Worm (Caenorhabditis elegans) whole organism, L4 larva: Measurements from ENCODE around the gene sprp-4.

ENCODE experiments used
- F10B5.3 ChIP-seq: sonication (generic microtip); optimal IDR thresholded peaks from 2 replicates; lab custom pipeline; 2016; ENCODE audit warnings: mild to moderate bottlenecking, missing genetic modification characterization, missing compliant biosample characterization
- F44E2.7 ChIP-seq: fragments of 200-800 bp; sonication (Bioruptor generic); IDR thresholded peaks from 2 replicates; pipeline ENCODE4 v2.1.2; 2022; ENCODE audit warnings: missing genetic modification characterization, missing compliant biosample characterization
- F49E8.2 ChIP-seq: sonication (generic microtip); optimal IDR thresholded peaks from 2 replicates; lab custom pipeline; 2016; ENCODE audit warnings: missing compliant biosample characterization, mild to moderate bottlenecking, missing genetic modification characterization, borderline replicate concordance
- R02D3.7 ChIP-seq: fragments of 150-350 bp; sonication (generic microtip); optimal IDR thresholded peaks from 3 replicates; lab custom pipeline; 2014; ENCODE audit warnings: missing biosample characterization, missing genetic modification characterization
- T26A8.4 ChIP-seq: fragments of 200-800 bp; sonication (Bioruptor generic); IDR thresholded peaks from 2 replicates; pipeline ENCODE4 v1.3.6; 2022; ENCODE audit warnings: missing genetic modification characterization, missing compliant biosample characterization
- Y5F2A.4 ChIP-seq: fragments of 200-800 bp; sonication (Bioruptor generic); optimal IDR thresholded peaks from 2 replicates; lab custom pipeline; 2018; ENCODE audit warnings: mild to moderate bottlenecking, missing genetic modification characterization, missing compliant biosample characterization
- Y75B8A.6 ChIP-seq: fragments of 200-800 bp; sonication (Bioruptor generic); IDR thresholded peaks from 2 replicates; pipeline ENCODE4 v1.3.6; 2022; ENCODE audit warnings: missing genetic modification reagents, missing genetic modification characterization, missing compliant biosample characterization
- aly-2 ChIP-seq: sonication (generic microtip); optimal IDR thresholded peaks from 2 replicates; lab custom pipeline; 2018; ENCODE audit warnings: missing biosample characterization, missing genetic modification characterization
- arid-1 ChIP-seq: fragments of 200-800 bp; sonication (Bioruptor generic); conservative IDR thresholded peaks from 2 replicates; pipeline ENCODE4 v1.3.6; 2022; ENCODE audit warnings: missing genetic modification reagents, missing genetic modification characterization, missing compliant biosample characterization
- ceh-20 ChIP-seq: fragments of 200-800 bp; sonication (Bioruptor generic); IDR thresholded peaks from 2 replicates; pipeline ENCODE4 v1.3.6; 2022; ENCODE audit warnings: missing genetic modification reagents, missing genetic modification characterization, missing compliant biosample characterization
- ceh-44 ChIP-seq: fragments of 200-800 bp; sonication (Bioruptor generic); IDR thresholded peaks from 2 replicates; pipeline ENCODE4 v1.3.6; 2022; ENCODE audit warnings: missing genetic modification reagents, missing genetic modification characterization, missing compliant biosample characterization
- ceh-82 ChIP-seq: sonication (generic microtip); optimal IDR thresholded peaks from 2 replicates; lab custom pipeline; 2017; ENCODE audit warnings: missing biosample characterization, missing genetic modification characterization
- ces-1 ChIP-seq: fragments of 150-350 bp; sonication (generic microtip); optimal IDR thresholded peaks from 4 replicates; lab custom pipeline; 2014; ENCODE audit warnings: missing biosample characterization, missing genetic modification reagents, missing genetic modification characterization
- ctbp-1 ChIP-seq: fragments of 200-800 bp; sonication (Bioruptor generic); IDR thresholded peaks from 2 replicates; pipeline ENCODE4 v1.3.6; 2022; ENCODE audit warnings: missing genetic modification reagents, missing genetic modification characterization, missing compliant biosample characterization
- daf-16 ChIP-seq, 3 experiments: sonication (generic microtip); optimal IDR thresholded peaks; 2 replicates each; lab custom pipeline; 2016 to 2017; ENCODE audit warnings: missing genetic modification characterization in 3 of 3, missing genetic modification reagents in 3 of 3, mild to moderate bottlenecking in 2 of 3, missing compliant biosample characterization in 2 of 3, missing biosample characterization in 1 of 3, moderate library complexity in 1 of 3
- daf-19 ChIP-seq: fragments of 200-800 bp; sonication (Bioruptor generic); conservative IDR thresholded peaks from 2 replicates; pipeline ENCODE4 v1.3.6; 2022; ENCODE audit warnings: missing genetic modification characterization, missing compliant biosample characterization
- daf-8 ChIP-seq: fragments of 200-800 bp; sonication (Bioruptor generic); IDR thresholded peaks from 2 replicates; pipeline ENCODE4 v1.3.6; 2022; ENCODE audit warnings: missing genetic modification characterization, missing compliant biosample characterization
- dmd-8 ChIP-seq: fragments of 200-800 bp; sonication (Bioruptor generic); IDR thresholded peaks from 2 replicates; pipeline ENCODE4 v1.3.6; 2022; ENCODE audit warnings: missing genetic modification characterization, missing compliant biosample characterization
- dmd-9 ChIP-seq: fragments of 200-800 bp; sonication (Bioruptor generic); IDR thresholded peaks from 2 replicates; pipeline ENCODE4 v1.3.6; 2022; ENCODE audit warnings: missing genetic modification reagents, missing genetic modification characterization, missing compliant biosample characterization
- duxl-1 ChIP-seq: sonication (generic microtip); optimal IDR thresholded peaks from 2 replicates; lab custom pipeline; 2016; ENCODE audit warnings: mild to moderate bottlenecking, missing genetic modification characterization, moderate library complexity, missing compliant biosample characterization; ENCODE audit not compliant: poor library complexity
- dve-1 ChIP-seq: sonication (generic microtip); optimal IDR thresholded peaks from 2 replicates; lab custom pipeline; 2017; ENCODE audit warnings: antibody characterized with exemption, mild to moderate bottlenecking, missing genetic modification characterization, missing compliant biosample characterization; ENCODE audit not compliant: insufficient read depth
- fkh-10 ChIP-seq: fragments of 150-350 bp; optimal IDR thresholded peaks from 2 replicates; lab custom pipeline; 2014; ENCODE audit warnings: missing biosample characterization, missing genetic modification reagents, missing genetic modification characterization
- hif-1 ChIP-seq, 2 experiments: sonication (generic microtip); optimal IDR thresholded peaks; 2 replicates each; lab custom pipeline; 2016 to 2017; ENCODE audit warnings: missing compliant biosample characterization in 2 of 2, missing genetic modification characterization in 2 of 2, missing genetic modification reagents in 2 of 2, missing genotype in 2 of 2, mild to moderate bottlenecking in 1 of 2
- hlh-30 ChIP-seq: sonication (generic microtip); optimal IDR thresholded peaks from 2 replicates; lab custom pipeline; 2017; ENCODE audit warnings: antibody characterized with exemption, mild to moderate bottlenecking, missing genetic modification characterization, missing compliant biosample characterization; ENCODE audit not compliant: insufficient read depth
- jun-1 ChIP-seq: fragments of 150-350 bp; optimal IDR thresholded peaks from 2 replicates; lab custom pipeline; 2014; ENCODE audit warnings: missing biosample characterization, missing genetic modification reagents, missing genetic modification characterization
- lin-13 ChIP-seq: fragments of 150-350 bp; optimal IDR thresholded peaks from 2 replicates; lab custom pipeline; 2014; ENCODE audit warnings: missing biosample characterization, missing genetic modification reagents, missing genetic modification characterization
- lin-29 ChIP-seq: fragments of 200-800 bp; sonication (Bioruptor generic); IDR thresholded peaks from 2 replicates; pipeline ENCODE4 v1.3.6; 2022; ENCODE audit warnings: missing genetic modification reagents, missing genetic modification characterization, missing compliant biosample characterization
- lin-39 ChIP-seq: fragments of 150-350 bp; optimal IDR thresholded peaks from 2 replicates; lab custom pipeline; 2014; ENCODE audit warnings: missing biosample characterization, missing genetic modification reagents, missing genetic modification characterization
- lir-3 ChIP-seq: sonication (generic microtip); optimal IDR thresholded peaks from 2 replicates; lab custom pipeline; 2016; ENCODE audit warnings: mild to moderate bottlenecking, missing genetic modification characterization, missing compliant biosample characterization
- madf-5 ChIP-seq, 2 experiments: fragments of 200-800 bp; sonication (Bioruptor generic); IDR thresholded peaks; 2 replicates each; pipeline ENCODE4 v1.3.6; 2022; ENCODE audit warnings: missing compliant biosample characterization in 2 of 2, missing genetic modification characterization in 2 of 2
- mdt-29 ChIP-seq: fragments of 200-800 bp; sonication (Bioruptor generic); IDR thresholded peaks from 2 replicates; pipeline ENCODE4 v1.3.6; 2022; ENCODE audit warnings: missing genetic modification reagents, missing genetic modification characterization, missing compliant biosample characterization
- mes-2 ChIP-seq: sonication (generic microtip); optimal IDR thresholded peaks from 2 replicates; lab custom pipeline; 2016; ENCODE audit warnings: missing genotype, mild to moderate bottlenecking, missing genetic modification characterization, missing compliant biosample characterization; ENCODE audit not compliant: poor library complexity, severe bottlenecking
- nhr-102 ChIP-seq: sonication (generic microtip); optimal IDR thresholded peaks from 2 replicates; lab custom pipeline; 2016; ENCODE audit warnings: mild to moderate bottlenecking, missing genetic modification characterization, moderate library complexity, missing compliant biosample characterization
- nhr-11 ChIP-seq: fragments of 150-350 bp; optimal IDR thresholded peaks from 2 replicates; lab custom pipeline; 2014; ENCODE audit warnings: missing biosample characterization, missing genetic modification characterization
- nhr-111 ChIP-seq: fragments of 200-800 bp; sonication (Bioruptor generic); optimal IDR thresholded peaks from 2 replicates; lab custom pipeline; 2018; ENCODE audit warnings: mild to moderate bottlenecking, missing genetic modification characterization, missing compliant biosample characterization
- nhr-237 ChIP-seq: sonication (generic microtip); optimal IDR thresholded peaks from 2 replicates; lab custom pipeline; 2017; ENCODE audit warnings: missing biosample characterization, missing genetic modification characterization
- pqm-1 ChIP-seq: sonication (generic microtip); optimal IDR thresholded peaks from 2 replicates; lab custom pipeline; 2017; ENCODE audit warnings: missing biosample characterization, missing genetic modification characterization
- rbr-2 ChIP-seq: sonication (generic microtip); optimal IDR thresholded peaks from 2 replicates; lab custom pipeline; 2016; ENCODE audit warnings: missing genotype, missing genetic modification characterization, missing compliant biosample characterization
- set-16 ChIP-seq: fragments of 200-800 bp; sonication (Bioruptor generic); IDR thresholded peaks from 2 replicates; pipeline ENCODE4 v1.3.6; 2022; ENCODE audit warnings: missing genetic modification reagents, missing genetic modification characterization, missing compliant biosample characterization
- snpc-1.2 ChIP-seq: fragments of 200-800 bp; sonication (Bioruptor generic); IDR thresholded peaks from 2 replicates; pipeline ENCODE4 v1.3.6; 2022; ENCODE audit warnings: missing genetic modification reagents, missing genetic modification characterization, missing compliant biosample characterization
- spr-1 ChIP-seq: sonication (generic microtip); optimal IDR thresholded peaks from 2 replicates; lab custom pipeline; 2016; ENCODE audit warnings: mild to moderate bottlenecking, missing genetic modification characterization, missing compliant biosample characterization
- spr-3 ChIP-seq: fragments of 200-800 bp; sonication (Bioruptor generic); optimal IDR thresholded peaks from 2 replicates; lab custom pipeline; 2018; ENCODE audit warnings: mild to moderate bottlenecking, missing genetic modification characterization, missing compliant biosample characterization
- tra-1 ChIP-seq: fragments of 200-800 bp; sonication (Bioruptor generic); IDR thresholded peaks from 2 replicates; pipeline ENCODE4 v1.3.6; 2022; ENCODE audit warnings: missing genetic modification reagents, missing genetic modification characterization, missing compliant biosample characterization
- unc-62 ChIP-seq, 3 experiments: fragments of 150-350 bp in 1 of 3; sonication (generic microtip); optimal IDR thresholded peaks in 2 of 3; peaks in 1 of 3; 1 replicate in 1 of 3; 2 replicates in 2 of 3; lab custom pipeline; 2014 to 2017; ENCODE audit warnings: missing biosample characterization in 3 of 3, missing genetic modification characterization in 3 of 3, missing genetic modification reagents in 3 of 3, missing genotype in 1 of 3
- zfp-3 ChIP-seq: fragments of 200-800 bp; sonication (Bioruptor generic); conservative IDR thresholded peaks from 2 replicates; pipeline ENCODE4 v1.3.6; 2022; ENCODE audit warnings: missing genetic modification reagents, missing genetic modification characterization, missing compliant biosample characterization
- zip-11 ChIP-seq: fragments of 200-800 bp; sonication (Bioruptor generic); IDR thresholded peaks from 2 replicates; pipeline ENCODE4 v1.3.6; 2022; ENCODE audit warnings: missing genetic modification characterization, missing compliant biosample characterization
- zip-2 ChIP-seq: fragments of 150-350 bp; optimal IDR thresholded peaks from 2 replicates; lab custom pipeline; 2014; ENCODE audit warnings: missing biosample characterization, missing genetic modification characterization
- ztf-11 ChIP-seq: fragments of 150-350 bp; optimal IDR thresholded peaks from 2 replicates; lab custom pipeline; 2014; ENCODE audit warnings: missing biosample characterization, missing genetic modification characterization

sprp-4 gene

ce11 chrX:8817929-8818328, 35.5 kb downstream of the sprp-4 start (continued):
- TF ChIP-seq daf-19 (GFP tag; lab: Robert Waterston, UW), result 0 out of 2 replicates have a peak, but pooled peaks have one; percentile 45
- TF ChIP-seq pqm-1 (tag; lab: Kevin White, UChicago), result no peak
- TF ChIP-seq nhr-102 (tag; lab: Kevin White, UChicago), result no peak

- TF ChIP-seq zip-11 (GFP tag; lab: Robert Waterston, UW) (no peak), daf-8 (GFP tag; lab: Robert Waterston, UW) (no peak), dmd-8 (GFP tag; lab: Robert Waterston, UW) (no peak), lin-13 (no peak), daf-19 (GFP tag; lab: Robert Waterston, UW) (no peak), F49E8.2 (tag; lab: Kevin White, UChicago) (no peak), ceh-44 (GFP tag; lab: Robert Waterston, UW) (no peak), spr-1 (tag; lab: Kevin White, UChicago) (no peak), F44E2.7 (GFP tag; lab: Robert Waterston, UW) (no peak), rbr-2 (tag; lab: Kevin White, UChicago) (no peak), spr-3 (no peak), snpc-1.2 (no peak), F10B5.3 (tag; lab: Kevin White, UChicago) (no peak), nhr-111 (GFP tag; lab: Kevin White, UChicago) (no peak), ceh-82 (tag; lab: Kevin White, UChicago) (no peak), fkh-10 (GFP tag; lab: Kevin White, UChicago) (no peak), duxl-1 (tag; lab: Kevin White, UChicago) (no peak), lin-29 (GFP tag; lab: Robert Waterston, UW) (no peak), ztf-11 (tag; lab: Kevin White, UChicago) (no peak), mdt-29 (no peak), mes-2 (tag; lab: Kevin White, UChicago) (peak; percentile 33), unc-62 (GFP tag; optimal IDR thresholded peaks at IDR 0.05 in 1 of 2; lab: Kevin White, UChicago) (no peak), unc-62 (tag; optimal IDR thresholded peaks at IDR 0.05; lab: Kevin White, UChicago) (no peak), hlh-30 (peak; percentile 15), lin-39 (tag; lab: Kevin White, UChicago) (no peak), madf-5 (GFP tag; IDR thresholded peaks at IDR 0.05; lab: Robert Waterston, UW) (no peak), ceh-20 (no peak), T26A8.4 (GFP tag; lab: Robert Waterston, UW) (no peak), aly-2 (tag; lab: Kevin White, UChicago) (no peak), ces-1 (GFP tag; lab: Kevin White, UChicago) (no peak), nhr-11 (tag; lab: Kevin White, UChicago) (no peak), Y75B8A.6 (GFP tag; lab: Robert Waterston, UW) (no peak), tra-1 (GFP tag; lab: Robert Waterston, UW) (peak; percentile 68; the same call in 1 of the 2 replicates), zfp-3 (GFP tag; lab: Robert Waterston, UW) (no peak), zip-2 (tag; lab: Kevin White, UChicago) (no peak), R02D3.7 (tag; lab: Kevin White, UChicago) (no peak), nhr-237 (tag; lab: Kevin White, UChicago) (no peak), daf-16 (GFP tag; optimal IDR thresholded peaks at IDR 0.05; lab: Kevin White, UChicago) (no peak), daf-16 (tag; optimal IDR thresholded peaks at IDR 0.05; lab: Kevin White, UChicago) (peak; percentile 82), dve-1 (tag; lab: Kevin White, UChicago) (peak; percentile 78), lir-3 (tag; lab: Kevin White, UChicago) (no peak), set-16 (GFP tag; lab: Robert Waterston, UW) (no peak), ctbp-1 (no peak), jun-1 (no peak), dmd-9 (GFP tag; lab: Robert Waterston, UW) (no peak), arid-1 (GFP tag; lab: Robert Waterston, UW) (no peak), hif-1 (tag; optimal IDR thresholded peaks at IDR 0.05; lab: Kevin White, UChicago) (no peak), Y5F2A.4 (GFP tag; lab: Kevin White, UChicago) (no peak)
Observed at ce11 chrX:8811916-8812315, 41.5 kb downstream of the sprp-4 start, which contains the start of gene cnnm-2. TSS of gene cnnm-2 (plus strand) at chrX:8812105.
